Worm (Caenorhabditis elegans) whole organism, L4/young adult: ENCODE measurements around the gene nhr-234.

Experiments
- W03F9.2 ChIP-seq: fragments of 150-350 bp; optimal IDR thresholded peaks from 2 replicates; lab custom pipeline; 2014; ENCODE audit warnings: missing biosample characterization, missing genetic modification characterization
- him-1 ChIP-seq: sonication (generic microtip); optimal IDR thresholded peaks from 2 replicates; lab custom pipeline; 2016; ENCODE audit warnings: missing genotype, missing genetic modification reagents, missing genetic modification characterization, missing compliant biosample characterization

ce11 chrII:12621908-12622566 is 14.4 kb upstream of the nhr-234 start, which contains the start of gene nspe-8:
- TF ChIP-seq W03F9.2 (tag; lab: Kevin White, UChicago) (no peak), him-1 (tag; lab: Kevin White, UChicago) (no peak)
